Fruit fly (Drosophila melanogaster): Measurements from ENCODE around the gene kuk.

Gene kuk

DNA sequence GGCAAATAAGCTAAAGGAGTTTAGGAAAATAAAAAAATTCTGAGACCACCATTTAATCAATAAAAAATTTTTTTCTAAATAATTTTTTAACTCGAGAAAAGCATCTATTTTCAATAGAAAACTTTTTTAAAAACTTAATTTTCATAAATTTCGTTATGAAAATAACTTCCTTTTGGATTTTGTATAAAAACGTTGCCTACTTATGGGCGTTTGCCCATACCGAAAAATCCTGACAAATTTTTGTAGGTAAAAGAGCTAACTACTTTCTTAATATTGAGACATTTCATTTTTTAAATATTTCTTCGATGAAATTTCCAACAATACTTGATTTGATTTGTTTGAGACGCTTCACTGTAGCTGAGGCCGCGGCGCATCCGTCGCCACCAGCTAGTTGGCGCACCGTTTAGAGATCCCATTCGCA, 19.8 kb upstream of the kuk start:
- peak; percentile 71 for TF ChIP-seq noc (tag; optimal IDR thresholded peaks at IDR 0.05)

DNA sequence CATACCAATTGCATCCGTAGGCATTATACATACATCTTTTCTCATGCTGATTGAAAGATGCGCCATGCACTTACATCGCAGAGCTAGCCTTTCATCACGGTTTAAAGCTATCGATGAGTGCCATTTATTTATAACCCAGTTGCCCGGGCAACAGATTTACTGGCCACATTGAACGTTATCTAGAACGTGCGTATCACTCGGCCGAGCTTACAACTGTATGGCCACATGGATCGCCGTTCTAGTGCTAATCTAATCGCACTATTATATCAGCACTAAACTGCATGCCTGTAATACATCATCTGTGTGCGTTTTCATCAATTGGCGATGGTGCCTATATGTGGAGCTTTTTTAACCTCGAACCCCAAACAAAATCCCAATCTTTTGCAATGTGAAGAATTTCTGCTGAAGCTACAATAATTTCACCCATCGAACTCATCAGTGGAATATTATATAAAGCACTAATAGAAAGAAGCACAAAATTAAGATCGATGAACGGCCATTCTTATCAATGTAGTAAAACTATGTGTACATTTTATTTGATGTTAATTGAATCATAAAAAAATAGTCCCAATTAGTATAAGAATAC, 19.1 kb upstream of the kuk start:
- TF ChIP-seq noc (tag; optimal IDR thresholded peaks at IDR 0.05) = no peak

DNA sequence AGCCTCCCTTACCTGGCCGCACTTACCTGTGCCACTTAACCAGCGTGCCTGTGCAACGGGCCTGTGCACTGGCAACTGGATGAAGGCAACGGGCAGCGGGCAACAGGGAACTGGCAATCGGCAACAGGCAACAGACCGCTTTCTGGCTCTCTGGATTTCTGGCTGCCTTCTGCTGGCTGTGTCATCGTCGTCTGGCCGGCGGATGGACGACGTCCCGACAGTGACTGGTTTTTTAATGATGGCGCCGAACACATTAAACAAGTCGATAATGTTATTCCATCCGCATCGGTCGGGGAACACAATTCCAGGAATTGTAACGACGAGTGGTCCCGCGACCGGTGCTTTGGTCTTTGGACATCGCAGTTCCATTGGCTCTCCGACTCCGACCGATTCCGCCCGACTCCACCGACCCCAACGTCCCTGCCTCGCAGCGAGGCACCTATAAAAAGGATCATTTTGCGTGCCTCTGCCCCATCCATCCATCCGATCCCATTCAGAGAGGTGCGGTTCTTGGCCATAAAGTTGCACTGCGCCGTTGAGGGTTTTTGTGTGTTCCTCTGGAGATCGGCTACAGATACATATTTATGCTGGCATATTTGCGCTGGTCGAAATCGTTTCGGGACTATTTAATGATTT, 18.2 kb upstream of the kuk start:
- no peak for TF ChIP-seq noc (tag; optimal IDR thresholded peaks at IDR 0.05)

DNA sequence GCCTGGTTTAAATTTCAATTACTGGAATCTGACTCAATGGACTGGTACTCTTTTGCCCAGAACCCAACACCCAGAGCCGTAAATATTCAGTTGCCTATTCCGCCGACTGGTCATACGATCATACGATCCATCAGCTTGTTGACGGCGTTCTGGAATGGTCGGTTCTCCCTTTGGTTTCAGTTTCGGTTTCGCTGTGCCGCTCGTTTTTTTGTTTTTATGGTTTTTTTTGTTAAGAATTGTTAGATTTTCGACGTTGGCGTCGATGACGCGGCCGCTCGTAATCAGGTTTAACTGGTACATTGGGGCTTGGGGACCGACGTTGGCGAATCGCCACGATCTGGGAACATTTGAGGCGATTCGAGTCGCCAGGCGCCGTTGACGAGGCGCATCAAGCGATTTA, 17.3 kb upstream of the kuk start:
- no peak for TF ChIP-seq noc (tag; optimal IDR thresholded peaks at IDR 0.05)

DNA sequence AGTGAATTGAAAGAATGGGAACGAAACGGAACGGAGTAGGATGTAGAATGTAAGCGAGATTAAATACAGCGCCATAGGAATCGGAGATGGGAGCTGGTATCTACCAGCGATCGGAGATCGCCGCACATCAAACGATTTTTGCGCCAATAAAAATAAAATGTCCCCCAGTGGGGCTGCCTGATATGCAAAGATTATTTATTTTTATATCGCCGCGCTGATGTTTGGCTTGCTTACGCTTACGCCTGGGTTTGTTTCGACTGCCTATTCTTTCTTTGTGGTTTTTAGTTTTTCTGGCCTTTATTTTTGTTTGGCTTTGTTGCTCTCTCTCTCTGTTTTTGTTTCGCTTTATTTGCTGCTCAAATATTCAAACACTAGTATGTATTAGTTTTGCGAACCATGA, 16.3 kb upstream of the kuk start:
- TF ChIP-seq noc (tag; optimal IDR thresholded peaks at IDR 0.05) = peak; percentile 17

DNA sequence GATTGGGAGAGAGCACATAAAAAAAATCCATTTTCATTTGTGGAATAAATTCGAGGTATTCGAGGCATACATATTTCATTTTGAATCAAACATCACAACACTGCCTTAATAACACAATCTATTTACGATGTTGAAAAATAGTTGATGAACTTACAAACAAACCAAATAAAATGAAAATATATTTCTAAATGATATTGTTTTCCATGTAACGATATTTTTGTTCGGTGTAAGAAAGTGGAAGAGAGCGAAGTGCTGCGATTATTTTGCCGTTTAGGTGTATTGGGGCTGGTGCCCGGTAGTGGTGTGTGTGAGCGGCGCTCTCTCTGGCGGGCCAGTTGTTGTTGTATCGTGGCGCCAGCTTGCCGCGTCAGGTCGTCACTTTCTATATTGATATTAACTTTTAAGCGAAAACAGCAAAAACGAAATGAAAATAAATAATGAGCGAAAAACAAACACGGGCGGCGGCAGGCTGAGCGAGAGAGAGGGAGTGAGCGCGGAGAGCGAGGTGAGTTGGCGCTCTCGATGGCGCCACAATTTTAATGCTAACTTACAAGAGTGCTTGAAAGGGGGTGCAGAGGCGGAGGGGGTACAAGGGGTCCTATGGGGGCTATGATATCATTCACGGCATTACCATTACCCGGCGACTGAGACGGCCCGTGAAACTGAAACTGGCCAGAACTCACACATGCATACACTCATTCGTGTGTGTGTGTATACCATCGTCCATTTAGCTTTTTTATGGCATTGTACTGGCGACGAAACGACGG, 14.8 kb upstream of the kuk start:
- TF ChIP-seq noc (tag; optimal IDR thresholded peaks at IDR 0.05) = peak; percentile 98

DNA sequence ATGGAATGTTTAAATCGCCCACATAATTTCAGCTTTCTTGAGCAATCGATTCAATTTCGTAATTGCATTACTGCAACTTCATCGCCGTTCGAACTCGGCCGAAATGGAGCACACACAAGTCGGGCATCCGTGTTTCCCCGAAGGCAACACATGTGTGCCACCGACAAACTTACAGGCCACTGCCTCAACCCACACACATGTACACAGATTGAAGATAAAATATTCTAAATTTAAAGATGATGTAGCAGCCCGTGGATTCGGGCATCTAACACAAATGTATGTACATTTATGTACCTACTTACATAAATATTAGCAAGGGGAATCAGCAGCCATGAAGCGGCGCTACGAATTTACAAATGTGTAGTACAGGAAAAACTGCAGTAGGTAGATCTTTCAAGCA, 14.0 kb upstream of the kuk start:
- TF ChIP-seq noc (tag; optimal IDR thresholded peaks at IDR 0.05) = no peak

DNA sequence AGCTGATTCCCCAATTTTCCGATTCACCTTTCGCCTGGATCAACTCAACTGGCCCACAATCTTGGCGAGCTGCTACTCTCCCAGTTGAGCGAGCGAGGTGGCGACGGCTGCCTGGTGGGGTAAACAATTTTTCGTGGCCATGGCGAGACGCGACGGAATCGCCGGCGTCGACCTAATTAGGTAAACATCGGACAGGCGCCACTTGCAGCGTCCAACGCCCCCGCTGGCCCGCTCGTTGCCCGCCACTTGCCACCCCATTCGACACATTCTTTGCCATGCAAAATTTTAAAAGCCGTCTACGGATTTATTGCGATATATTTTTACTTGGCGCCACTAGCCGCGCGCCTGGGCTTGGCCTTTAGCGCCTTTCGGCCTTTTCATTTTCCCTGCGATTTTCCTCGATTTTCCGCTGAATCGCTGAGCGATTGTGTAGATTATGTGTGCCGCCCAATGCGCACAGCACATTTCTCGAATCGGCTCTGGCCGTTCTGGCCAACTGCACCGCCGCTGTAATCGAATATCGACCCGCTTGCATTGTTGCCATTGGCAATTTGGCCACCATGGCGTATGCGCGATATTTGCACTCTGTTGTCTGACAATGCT, 13.1 kb upstream of the kuk start:
- no peak for TF ChIP-seq noc (tag; optimal IDR thresholded peaks at IDR 0.05)

DNA sequence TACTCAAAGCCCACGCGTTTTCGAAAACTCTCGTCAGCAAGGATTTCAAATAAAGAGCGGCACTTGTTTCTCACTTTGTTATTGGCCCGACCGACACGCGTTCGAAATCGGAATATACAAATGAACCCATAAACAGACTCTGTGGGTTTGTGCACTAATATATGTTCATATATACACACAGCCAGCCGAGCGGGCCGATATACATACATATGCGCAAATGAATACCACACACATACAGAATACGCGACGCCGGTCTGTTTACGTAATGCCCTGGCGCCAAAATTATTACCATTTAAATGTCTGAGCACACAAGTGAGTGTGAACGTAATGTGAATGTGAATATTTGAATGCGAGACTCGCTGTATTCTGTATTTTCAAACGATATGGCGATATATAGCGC, 12.3 kb upstream of the kuk start:
- no peak for TF ChIP-seq noc (tag; optimal IDR thresholded peaks at IDR 0.05)

DNA sequence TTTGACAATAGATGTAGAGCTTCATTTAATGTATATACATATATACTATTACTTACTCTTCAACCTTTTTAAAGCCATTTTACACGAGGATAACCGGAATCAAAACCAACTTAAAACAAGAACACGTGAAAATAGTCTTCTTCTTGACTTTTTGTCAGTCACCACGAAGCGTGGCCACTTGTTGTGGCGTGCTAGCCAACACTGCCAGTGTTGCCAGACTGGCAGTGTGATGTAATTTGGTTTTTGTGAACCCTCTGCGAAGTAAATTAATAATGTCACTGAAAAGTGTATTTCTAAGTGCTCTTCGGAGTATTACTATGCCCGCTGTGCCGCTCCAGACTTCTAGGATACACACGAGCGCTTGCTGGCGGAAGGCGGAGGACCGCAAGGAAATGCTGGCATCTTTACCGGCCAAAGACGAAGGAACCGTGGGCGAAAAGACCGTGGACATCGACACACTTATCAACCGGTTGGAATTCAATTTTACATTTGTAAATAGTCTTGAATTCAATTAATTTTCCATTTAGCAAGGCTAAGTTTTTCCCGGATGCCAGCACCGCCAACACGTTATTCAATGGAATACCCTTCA, 7.4 kb upstream of the kuk start, which contains the start of the genes Ns1 and mRpS11:
TSS of gene Ns1 (minus strand) at position 150 of the 589 bp plus-strand sequence.
TSS of gene mRpS11 (plus strand) at position 207 of the 589 bp plus-strand sequence.
- peak; percentile 22 for TF ChIP-seq noc (tag; optimal IDR thresholded peaks at IDR 0.05)

DNA sequence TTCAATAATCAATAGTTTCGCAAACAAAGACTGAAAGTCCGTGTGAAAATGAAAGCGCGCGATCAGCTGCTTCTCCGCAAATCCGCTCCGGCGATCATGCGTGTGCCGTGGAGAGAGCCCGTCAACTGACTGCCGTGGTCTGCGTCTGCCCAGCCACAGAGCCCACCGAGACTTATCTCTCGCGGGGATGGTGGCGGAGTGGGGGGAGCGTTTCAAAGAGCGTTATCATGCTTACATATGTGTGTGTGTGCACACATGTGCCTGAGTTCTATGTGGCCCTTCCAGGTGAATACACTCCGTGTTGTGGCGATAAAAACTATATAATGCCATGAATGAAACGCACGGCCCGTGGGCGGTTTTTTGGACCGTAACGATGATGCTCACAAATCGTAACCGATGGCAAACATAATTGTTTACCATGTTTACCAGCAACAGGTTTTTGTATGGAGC, 2.1 kb upstream of the kuk start:
- TF ChIP-seq noc (tag; optimal IDR thresholded peaks at IDR 0.05) = no peak

DNA sequence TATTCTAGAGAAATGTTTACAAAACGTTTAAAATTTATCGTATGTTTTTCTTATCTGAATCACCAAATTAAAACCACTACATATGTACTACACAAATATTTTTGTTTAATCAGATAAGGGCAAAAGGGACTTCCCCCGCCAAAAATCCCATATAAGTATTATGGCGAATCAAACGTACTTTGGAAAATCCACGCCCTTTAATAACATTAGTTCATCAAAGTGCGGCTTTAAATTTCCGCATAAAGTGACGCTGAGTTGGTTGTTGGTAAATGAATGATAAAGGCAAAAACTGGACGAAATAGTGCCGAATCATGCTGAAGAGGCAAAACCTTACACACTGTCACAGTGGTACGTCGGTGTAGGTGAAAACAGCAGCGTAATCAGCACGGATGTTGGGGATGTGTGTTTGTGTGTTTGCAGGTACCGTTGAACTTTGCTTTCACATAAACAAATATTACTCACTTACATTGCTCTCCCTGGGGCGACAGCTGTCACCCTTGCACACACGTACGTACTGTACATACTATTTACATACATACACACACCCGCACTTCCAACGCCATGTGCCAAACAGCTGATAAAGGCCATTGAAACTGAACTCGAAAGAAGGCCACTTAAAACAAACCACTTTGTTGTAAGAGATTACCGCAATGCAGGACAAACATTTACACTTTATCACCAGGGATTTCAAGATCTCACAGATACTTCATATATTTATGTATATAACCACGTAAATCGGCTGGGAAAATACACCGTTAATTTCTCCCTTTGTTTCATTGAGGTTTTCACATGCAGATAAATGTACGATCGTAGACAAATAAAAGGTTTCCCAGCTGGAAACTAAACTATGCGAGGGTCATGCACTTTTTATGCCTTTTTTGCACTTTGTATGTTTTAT, 834 bp upstream of the kuk start:
- TF ChIP-seq noc (tag; optimal IDR thresholded peaks at IDR 0.05) = no peak

DNA sequence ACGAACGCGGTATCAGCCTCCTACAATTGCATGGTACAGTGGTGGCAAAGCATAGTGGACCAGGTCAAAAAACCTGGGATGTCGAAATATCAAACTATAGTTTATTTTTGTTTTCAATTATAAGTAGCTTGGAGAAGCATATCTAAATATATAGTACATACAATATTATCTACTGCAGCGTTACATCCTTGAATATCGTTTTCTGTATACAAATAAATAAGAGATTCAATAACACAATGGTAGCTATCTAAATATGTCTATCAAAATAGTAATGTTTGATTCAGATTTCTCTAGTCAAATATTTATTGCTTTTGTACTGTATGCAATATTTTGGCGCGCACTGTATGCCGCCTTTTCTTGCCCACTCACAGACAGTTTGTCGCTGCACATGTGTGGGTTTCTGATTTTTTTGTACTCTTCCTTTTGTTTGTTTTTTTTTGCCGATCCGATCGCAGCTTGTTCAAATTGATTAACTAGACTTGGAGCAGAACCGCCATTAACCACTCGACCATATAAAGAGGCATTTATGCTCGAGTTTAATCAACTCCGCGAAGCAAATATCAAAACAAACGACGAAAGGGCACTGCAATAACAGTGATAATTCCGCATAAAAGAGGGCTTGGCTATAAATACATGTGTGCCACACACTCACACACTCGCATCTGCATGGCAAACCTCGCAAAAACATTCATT, 768 bp downstream of the kuk start:
- TF ChIP-seq noc (tag; optimal IDR thresholded peaks at IDR 0.05) = no peak

DNA sequence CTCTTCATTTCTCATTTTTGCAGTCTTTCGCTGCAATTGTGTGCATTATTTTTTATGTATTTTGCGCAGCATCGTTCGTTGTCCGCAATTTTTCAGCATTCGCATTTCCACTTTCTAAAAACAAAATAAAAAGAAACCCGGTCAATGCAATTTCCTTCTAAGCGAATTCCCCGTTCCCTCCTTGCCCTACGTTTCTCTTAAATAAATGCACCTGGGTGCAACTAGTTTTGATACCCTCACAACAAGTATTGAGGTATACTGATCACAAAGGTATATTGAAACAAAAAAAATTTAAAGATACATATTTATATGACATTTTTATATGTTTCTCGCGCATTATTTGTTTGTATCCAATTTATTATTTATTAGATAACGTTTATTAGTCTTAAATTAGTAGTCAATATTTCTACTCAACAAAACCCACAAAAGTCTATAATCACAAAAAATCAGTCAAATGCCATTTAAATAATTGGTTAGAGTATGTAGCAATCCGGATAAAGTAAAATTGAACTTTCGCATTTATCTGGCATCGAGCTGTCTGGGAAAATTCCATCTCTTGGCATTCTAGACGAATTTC, 1.4 kb downstream of the kuk start:
- TF ChIP-seq noc (tag; optimal IDR thresholded peaks at IDR 0.05) = no peak

Data from whole organism, larva.